Worm (Caenorhabditis elegans) whole organism, late embryonic: ENCODE results near the gene srd-58.

Experiments
- C08G9.2 ChIP-seq: sonication (generic microtip); optimal IDR thresholded peaks from 2 replicates; lab custom pipeline; 2016; ENCODE audit warnings: mild to moderate bottlenecking, missing genetic modification characterization, moderate library complexity, missing compliant biosample characterization
- C38D4.7 ChIP-seq: fragments of 200-800 bp; sonication (Bioruptor generic); optimal IDR thresholded peaks from 2 replicates; lab custom pipeline; 2018; ENCODE audit warnings: mild to moderate bottlenecking, missing genetic modification characterization, moderate library complexity, missing compliant biosample characterization
- F13H6.1 ChIP-seq: sonication (generic microtip); optimal IDR thresholded peaks from 2 replicates; lab custom pipeline; 2016; ENCODE audit warnings: missing genetic modification characterization, missing compliant biosample characterization
- K02D7.2 ChIP-seq: sonication (generic microtip); optimal IDR thresholded peaks from 2 replicates; lab custom pipeline; 2017; ENCODE audit warnings: mild to moderate bottlenecking, missing genetic modification characterization, missing compliant biosample characterization
- K09A11.1 ChIP-seq: sonication (generic microtip); optimal IDR thresholded peaks from 2 replicates; lab custom pipeline; 2017; ENCODE audit warnings: antibody characterized with exemption, mild to moderate bottlenecking, missing genetic modification characterization, missing compliant biosample characterization; ENCODE audit not compliant: insufficient read depth
- ahr-1 ChIP-seq: sonication (generic microtip); optimal IDR thresholded peaks from 2 replicates; lab custom pipeline; 2016; ENCODE audit warnings: missing genetic modification characterization, missing compliant biosample characterization
- ama-1 ChIP-seq: fragments of 150-350 bp; optimal IDR thresholded peaks from 2 replicates; lab custom pipeline; 2014
- ceh-14 ChIP-seq: sonication (generic microtip); optimal IDR thresholded peaks from 2 replicates; lab custom pipeline; 2016; ENCODE audit warnings: missing genotype, missing genetic modification characterization, missing compliant biosample characterization
- ceh-18 ChIP-seq: sonication (generic microtip); optimal IDR thresholded peaks from 2 replicates; lab custom pipeline; 2016; ENCODE audit warnings: missing genetic modification characterization, missing compliant biosample characterization
- ceh-19 ChIP-seq: fragments of 200-800 bp; sonication (Bioruptor generic); optimal IDR thresholded peaks from 2 replicates; lab custom pipeline; 2018; ENCODE audit warnings: mild to moderate bottlenecking, missing genetic modification characterization, missing compliant biosample characterization
- ceh-2 ChIP-seq: sonication (generic microtip); optimal IDR thresholded peaks from 2 replicates; lab custom pipeline; 2016; ENCODE audit warnings: missing genotype, missing genetic modification characterization, missing compliant biosample characterization
- ceh-24 ChIP-seq: sonication (generic microtip); optimal IDR thresholded peaks from 2 replicates; lab custom pipeline; 2016; ENCODE audit warnings: mild to moderate bottlenecking, missing genetic modification characterization, missing compliant biosample characterization
- ceh-30 ChIP-seq: fragments of 150-350 bp; optimal IDR thresholded peaks from 2 replicates; lab custom pipeline; 2014; ENCODE audit warnings: missing biosample characterization, missing genetic modification characterization
- ceh-31 ChIP-seq: sonication (generic microtip); optimal IDR thresholded peaks from 2 replicates; lab custom pipeline; 2016; ENCODE audit warnings: missing genetic modification characterization, missing compliant biosample characterization
- ceh-45 ChIP-seq: fragments of 200-800 bp; sonication (Bioruptor generic); IDR thresholded peaks from 2 replicates; pipeline ENCODE4 v1.3.6; 2022; ENCODE audit warnings: missing genetic modification reagents, missing genetic modification characterization, missing compliant biosample characterization
- ceh-48 ChIP-seq: sonication (generic microtip); optimal IDR thresholded peaks from 2 replicates; lab custom pipeline; 2016; ENCODE audit warnings: missing genetic modification characterization, inconsistent platforms, missing compliant biosample characterization
- ceh-6 ChIP-seq: fragments of 200-800 bp; sonication (Bioruptor generic); optimal IDR thresholded peaks from 2 replicates; lab custom pipeline; 2018; ENCODE audit warnings: mild to moderate bottlenecking, missing genetic modification characterization, missing compliant biosample characterization
- ceh-9 ChIP-seq: sonication (generic microtip); optimal IDR thresholded peaks from 2 replicates; lab custom pipeline; 2016; ENCODE audit warnings: mild to moderate bottlenecking, missing genetic modification characterization, inconsistent platforms, missing compliant biosample characterization
- elt-2 ChIP-seq: sonication (generic microtip); optimal IDR thresholded peaks from 2 replicates; lab custom pipeline; 2016; ENCODE audit warnings: missing genetic modification reagents, missing genetic modification characterization, missing compliant biosample characterization
- ets-4 ChIP-seq: sonication (generic microtip); optimal IDR thresholded peaks from 2 replicates; lab custom pipeline; 2016; ENCODE audit warnings: missing genetic modification characterization, missing compliant biosample characterization
- eyg-1 ChIP-seq: sonication (generic microtip); optimal IDR thresholded peaks from 2 replicates; lab custom pipeline; 2016; ENCODE audit warnings: missing genotype, missing genetic modification characterization, missing compliant biosample characterization
- fax-1 ChIP-seq: sonication (generic microtip); optimal IDR thresholded peaks from 2 replicates; lab custom pipeline; 2016; ENCODE audit warnings: missing genotype, missing genetic modification characterization, missing compliant biosample characterization
- fkh-10 ChIP-seq: fragments of 150-350 bp; optimal IDR thresholded peaks from 2 replicates; lab custom pipeline; 2014; ENCODE audit warnings: missing biosample characterization, missing genetic modification reagents, missing genetic modification characterization
- fkh-6 ChIP-seq: sonication (generic microtip); optimal IDR thresholded peaks from 2 replicates; lab custom pipeline; 2016; ENCODE audit warnings: missing genetic modification characterization, missing compliant biosample characterization
- gmeb-2 ChIP-seq: sonication (generic microtip); optimal IDR thresholded peaks from 2 replicates; lab custom pipeline; 2016; ENCODE audit warnings: missing genetic modification characterization, inconsistent platforms, missing compliant biosample characterization
- hlh-30 ChIP-seq: sonication (generic microtip); optimal IDR thresholded peaks from 2 replicates; lab custom pipeline; 2017; ENCODE audit warnings: antibody characterized with exemption, missing genetic modification characterization, missing compliant biosample characterization; ENCODE audit not compliant: insufficient read depth
- hlh-6 ChIP-seq: sonication (generic microtip); optimal IDR thresholded peaks from 2 replicates; lab custom pipeline; 2016; ENCODE audit warnings: missing genotype, missing genetic modification characterization, missing compliant biosample characterization
- lim-6 ChIP-seq: sonication (generic microtip); optimal IDR thresholded peaks from 2 replicates; lab custom pipeline; 2016; ENCODE audit warnings: missing genetic modification characterization, missing compliant biosample characterization
- madf-2 ChIP-seq: sonication (generic microtip); optimal IDR thresholded peaks from 2 replicates; lab custom pipeline; 2017; ENCODE audit warnings: missing genetic modification characterization, missing compliant biosample characterization
- mec-3 ChIP-seq: sonication (generic microtip); optimal IDR thresholded peaks from 2 replicates; lab custom pipeline; 2016; ENCODE audit warnings: borderline replicate concordance, missing genetic modification characterization, missing compliant biosample characterization
- nfya-1 ChIP-seq: sonication (generic microtip); optimal IDR thresholded peaks from 2 replicates; lab custom pipeline; 2017; ENCODE audit warnings: missing genetic modification characterization, mild to moderate bottlenecking, missing compliant biosample characterization, antibody characterized with exemption, moderate library complexity
- odd-2 ChIP-seq: sonication (generic microtip); optimal IDR thresholded peaks from 2 replicates; lab custom pipeline; 2017; ENCODE audit warnings: antibody characterized with exemption, mild to moderate bottlenecking, missing genetic modification characterization, missing compliant biosample characterization
- pat-9 ChIP-seq: fragments of 200-800 bp; sonication (Bioruptor generic); optimal IDR thresholded peaks from 2 replicates; lab custom pipeline; 2018; ENCODE audit warnings: mild to moderate bottlenecking, missing genetic modification characterization, moderate library complexity, missing compliant biosample characterization
- pax-1 ChIP-seq: fragments of 150-350 bp; optimal IDR thresholded peaks from 2 replicates; lab custom pipeline; 2014; ENCODE audit warnings: missing biosample characterization, missing genetic modification characterization
- pha-2 ChIP-seq: sonication (generic microtip); optimal IDR thresholded peaks from 2 replicates; lab custom pipeline; 2017; ENCODE audit warnings: mild to moderate bottlenecking, missing genetic modification characterization, missing compliant biosample characterization
- pha-4 ChIP-seq: fragments of 150-350 bp; optimal IDR thresholded peaks from 2 replicates; lab custom pipeline; 2018; ENCODE audit warnings: missing biosample characterization, missing genetic modification reagents, missing genetic modification characterization
- pros-1 ChIP-seq: fragments of 150-350 bp; optimal IDR thresholded peaks from 2 replicates; lab custom pipeline; 2014; ENCODE audit warnings: missing biosample characterization, missing genetic modification reagents, missing genetic modification characterization
- rnt-1 ChIP-seq: sonication (generic microtip); optimal IDR thresholded peaks from 2 replicates; lab custom pipeline; 2016; ENCODE audit warnings: missing genetic modification characterization, missing compliant biosample characterization
- sdc-2 ChIP-seq: sonication (generic microtip); optimal IDR thresholded peaks from 2 replicates; lab custom pipeline; 2016; ENCODE audit warnings: missing genotype, missing genetic modification characterization, missing compliant biosample characterization
- sox-2 ChIP-seq: fragments of 200-800 bp; sonication (Bioruptor generic); IDR thresholded peaks from 2 replicates; pipeline ENCODE4 v1.3.6; 2022; ENCODE audit warnings: missing genetic modification reagents, missing genetic modification characterization, missing compliant biosample characterization
- syd-9 ChIP-seq: sonication (generic microtip); optimal IDR thresholded peaks from 2 replicates; lab custom pipeline; 2016; ENCODE audit warnings: mild to moderate bottlenecking, missing genetic modification characterization, moderate library complexity, missing compliant biosample characterization
- tbx-2 ChIP-seq: sonication (generic microtip); optimal IDR thresholded peaks from 2 replicates; lab custom pipeline; 2016; ENCODE audit warnings: missing genetic modification characterization, missing compliant biosample characterization
- ttx-3 ChIP-seq: sonication (generic microtip); optimal IDR thresholded peaks from 2 replicates; lab custom pipeline; 2016; ENCODE audit warnings: missing genetic modification reagents, missing genetic modification characterization, missing compliant biosample characterization
- unc-3 ChIP-seq, 2 experiments: fragments of 200-800 bp in 1 of 2; sonication (Bioruptor generic) in 1 of 2; sonication (generic microtip) in 1 of 2; conservative IDR thresholded peaks in 1 of 2; optimal IDR thresholded peaks in 1 of 2; 2 replicates each; pipeline versions ENCODE4 v1.3.6 to Lab custom; 2016 to 2022; ENCODE audit warnings: missing compliant biosample characterization in 2 of 2, missing genetic modification characterization in 2 of 2, missing genetic modification reagents in 1 of 2
- unc-42 ChIP-seq: sonication (generic microtip); optimal IDR thresholded peaks from 2 replicates; lab custom pipeline; 2016; ENCODE audit warnings: missing genotype, missing genetic modification characterization, missing compliant biosample characterization
- zip-5 ChIP-seq: sonication (generic microtip); optimal IDR thresholded peaks from 2 replicates; lab custom pipeline; 2016; ENCODE audit warnings: missing genetic modification characterization, missing compliant biosample characterization

The srd-58 gene

ce11 chrII:7183493-7184272 lies 21.2 kb downstream of the srd-58 start, which contains the start of gene pdl-1 (continued):
- TF ChIP-seq syd-9 (peak; percentile 95), K09A11.1 (tag; lab: Kevin White, UChicago) (peak; percentile 72), fkh-6 (tag; lab: Kevin White, UChicago) (peak; percentile 91), C08G9.2 (tag; lab: Kevin White, UChicago) (peak; percentile 88), ceh-9 (tag; lab: Kevin White, UChicago) (peak; percentile 85), pros-1 (tag; lab: Kevin White, UChicago) (peak; percentile 83), ama-1 (lab: Kevin White, UChicago) (no peak), ttx-3 (tag; lab: Kevin White, UChicago) (peak; percentile 89), elt-2 (peak; percentile 94), hlh-6 (tag; lab: Kevin White, UChicago) (peak; percentile 97), ceh-30 (tag; lab: Kevin White, UChicago) (peak; percentile 31), pat-9 (peak; percentile 93), mec-3 (tag; lab: Kevin White, UChicago) (peak; percentile 80), F13H6.1 (tag; lab: Kevin White, UChicago) (peak; percentile 79), gmeb-2 (tag; lab: Kevin White, UChicago) (peak; percentile 94), pha-4 (tag; lab: Kevin White, UChicago) (no peak), fkh-10 (GFP tag; lab: Kevin White, UChicago) (no peak), C38D4.7 (GFP tag; lab: Kevin White, UChicago) (peak; percentile 94), pha-2 (peak; percentile 91), pax-1 (tag; lab: Kevin White, UChicago) (no peak), ahr-1 (tag; lab: Kevin White, UChicago) (peak; percentile 76), nfya-1 (peak; percentile 54), odd-2 (tag; lab: Kevin White, UChicago) (peak; percentile 81), sdc-2 (peak; percentile 87), unc-3 (GFP tag; conservative IDR thresholded peaks at IDR 0.05; lab: Robert Waterston, UW) (peak; percentile 91), unc-3 (tag; optimal IDR thresholded peaks at IDR 0.05; lab: Kevin White, UChicago) (peak; percentile 93), K02D7.2 (tag; lab: Kevin White, UChicago) (peak; percentile 90), fax-1 (tag; lab: Kevin White, UChicago) (peak; percentile 88), ceh-24 (tag; lab: Kevin White, UChicago) (peak; percentile 73), zip-5 (tag; lab: Kevin White, UChicago) (peak; percentile 81), rnt-1 (tag; lab: Kevin White, UChicago) (peak; percentile 89), madf-2 (peak; percentile 92), hlh-30 (tag; lab: Kevin White, UChicago) (peak; percentile 68), ceh-2 (tag; lab: Kevin White, UChicago) (peak; percentile 90), ceh-48 (tag; lab: Kevin White, UChicago) (peak; percentile 85), ceh-14 (tag; lab: Kevin White, UChicago) (peak; percentile 89), lim-6 (peak; percentile 61), ceh-31 (peak; percentile 86), tbx-2 (tag; lab: Kevin White, UChicago) (peak; percentile 96), ets-4 (tag; lab: Kevin White, UChicago) (no peak), eyg-1 (tag; lab: Kevin White, UChicago) (peak; percentile 90)

ce11 chrII:7182630-7183029 lies 22.2 kb downstream of the srd-58 start:
- TF ChIP-seq sdc-2: no peak
- no peak for TF ChIP-seq K02D7.2 (tag; lab: Kevin White, UChicago)
- TF ChIP-seq ceh-45 (GFP tag; lab: Robert Waterston, UW): no peak
- TF ChIP-seq odd-2 (tag; lab: Kevin White, UChicago): no peak
- TF ChIP-seq ceh-19: peak; percentile 17
- no peak for TF ChIP-seq sox-2 (GFP tag; lab: Robert Waterston, UW)
- TF ChIP-seq ceh-18 (tag; lab: Kevin White, UChicago): peak; percentile 40
- TF ChIP-seq mec-3 (tag; lab: Kevin White, UChicago): no peak
- TF ChIP-seq ceh-6 (GFP tag; lab: Kevin White, UChicago): no peak
- peak; percentile 0 for TF ChIP-seq tbx-2 (tag; lab: Kevin White, UChicago)
- TF ChIP-seq unc-42 (tag; lab: Kevin White, UChicago): peak; percentile 79
- TF ChIP-seq nfya-1: peak; percentile 27
- peak; percentile 38 for TF ChIP-seq ceh-31
- peak; percentile 5 for TF ChIP-seq C08G9.2 (tag; lab: Kevin White, UChicago)
